Fruit fly (Drosophila melanogaster): Measurements from ENCODE around the gene CG12111.

Gene CG12111

DNA sequence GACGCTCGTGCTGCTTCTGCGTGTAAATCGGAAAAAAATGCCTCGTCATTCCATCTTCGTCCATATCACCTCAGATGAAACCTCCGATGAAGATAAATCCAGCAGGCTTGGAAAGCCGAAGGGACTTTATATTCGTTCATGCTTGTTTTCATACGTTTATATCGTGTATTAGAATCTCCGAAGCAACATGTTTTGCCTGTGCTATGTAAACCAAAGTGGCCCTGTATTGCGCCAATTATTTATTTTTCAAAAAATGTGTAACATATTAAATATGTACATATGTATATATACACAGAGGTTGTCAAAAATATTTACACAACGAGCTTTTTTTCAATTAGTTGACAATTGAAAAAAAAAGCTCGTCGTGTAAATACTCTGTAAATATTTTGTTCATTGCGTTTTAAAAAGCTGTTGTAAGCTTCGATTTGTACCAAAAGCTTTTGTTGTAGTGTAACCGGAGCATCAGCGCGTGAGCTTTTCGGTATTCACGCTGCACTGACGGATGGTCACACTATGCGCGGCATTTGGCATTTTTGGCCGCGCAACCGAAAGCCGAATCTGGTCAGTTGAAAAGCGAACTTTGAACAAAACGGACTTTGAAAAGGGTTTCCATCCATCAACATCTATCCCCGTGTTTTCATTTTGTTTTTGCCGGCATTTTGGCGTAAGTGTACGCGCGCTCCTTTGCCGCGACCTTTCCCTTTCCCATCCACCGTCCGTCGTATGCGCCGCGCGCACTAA, 3.2 kb upstream of the CG12111 start, which contains the start of gene CG12065 (continued):
- TF ChIP-seq CG12071 (GFP tag; optimal IDR thresholded peaks at IDR 0.05): peak; percentile 32
- peak; percentile 76 for TF ChIP-seq ATbp (GFP tag; optimal IDR thresholded peaks at IDR 0.05)
- peak; percentile 57 for TF ChIP-seq scrt (GFP tag; optimal IDR thresholded peaks at IDR 0.05)
- TF ChIP-seq CG17186 (GFP tag; optimal IDR thresholded peaks at IDR 0.05): no peak
- TF ChIP-seq Sox102F (GFP tag; optimal IDR thresholded peaks at IDR 0.05): peak; percentile 76
- TF ChIP-seq Camta (GFP tag; optimal IDR thresholded peaks at IDR 0.05): no peak
- TF ChIP-seq amos (GFP tag; IDR thresholded peaks at IDR 0.05; ENCODE audit: partially characterized antibody): peak; percentile 56; the same call in 1 of the 2 replicates
- no peak for TF ChIP-seq pum (GFP tag; optimal IDR thresholded peaks at IDR 0.05)
- TF ChIP-seq CG7745 (tag; optimal IDR thresholded peaks at IDR 0.05): peak; percentile 7
- no peak for TF ChIP-seq CG12236 (GFP tag; optimal IDR thresholded peaks at IDR 0.05)
- TF ChIP-seq BEAF-32 (GFP tag; optimal IDR thresholded peaks at IDR 0.05): peak; percentile 22
- peak; percentile 29; the same call in 1 of the 3 replicates for TF ChIP-seq so (GFP tag; IDR thresholded peaks at IDR 0.05)
- peak; percentile 39 for TF ChIP-seq CG2712 (tag; optimal IDR thresholded peaks at IDR 0.05)
- peak; percentile 57 for TF ChIP-seq CG2678 (tag; optimal IDR thresholded peaks at IDR 0.05)
- TF ChIP-seq CG9727 (GFP tag; optimal IDR thresholded peaks at IDR 0.05): no peak
- TF ChIP-seq trem (tag; optimal IDR thresholded peaks at IDR 0.05): peak; percentile 29
- peak; percentile 23 for TF ChIP-seq CG10979 (tag; optimal IDR thresholded peaks at IDR 0.05)
- peak; percentile 68 for TF ChIP-seq salm (tag; optimal IDR thresholded peaks at IDR 0.05)
- no peak for TF ChIP-seq phol (tag; optimal IDR thresholded peaks at IDR 0.05)
- peak; percentile 38 for TF ChIP-seq CG12769 (tag; optimal IDR thresholded peaks at IDR 0.05)
- TF ChIP-seq Eip74EF (GFP tag; optimal IDR thresholded peaks at IDR 0.05): peak in 1 of 2 experiments; percentile 34
- TF ChIP-seq Lpt (GFP tag; optimal IDR thresholded peaks at IDR 0.05): no peak
- no peak for TF ChIP-seq Hey (tag; optimal IDR thresholded peaks at IDR 0.05)
- peak; percentile 19 for TF ChIP-seq dmrt11E (tag; optimal IDR thresholded peaks at IDR 0.05)
- TF ChIP-seq Hr78 (GFP tag; optimal IDR thresholded peaks at IDR 0.05): no peak
- TF ChIP-seq ken (GFP tag; IDR thresholded peaks at IDR 0.05): no peak
- no peak for TF ChIP-seq tx (GFP tag; optimal IDR thresholded peaks at IDR 0.05)
- TF ChIP-seq Kr (GFP tag; optimal IDR thresholded peaks at IDR 0.05): no peak
- 0 out of 3 replicates have a peak, but pooled peaks have one; percentile 60 for TF ChIP-seq ci (GFP tag; IDR thresholded peaks at IDR 0.05)
- TF ChIP-seq D (optimal IDR thresholded peaks at IDR 0.05): no peak
- TF ChIP-seq D (GFP tag; optimal IDR thresholded peaks at IDR 0.05): peak; percentile 11
- no peak for TF ChIP-seq CG11723 (GFP tag; optimal IDR thresholded peaks at IDR 0.05)
- TF ChIP-seq CG4707 (GFP tag; optimal IDR thresholded peaks at IDR 0.05): peak; percentile 43
- peak; percentile 69 for TF ChIP-seq tap (tag; optimal IDR thresholded peaks at IDR 0.05)
- peak; percentile 26 for TF ChIP-seq CG1603 (tag; optimal IDR thresholded peaks at IDR 0.05)
- no peak for TF ChIP-seq ttk (GFP tag; IDR thresholded peaks at IDR 0.05)
- TF ChIP-seq Jarid2 (GFP tag; optimal IDR thresholded peaks at IDR 0.05): peak; percentile 74
- peak; percentile 17; the same call in 1 of the 2 replicates for TF ChIP-seq CG11696 (GFP tag; IDR thresholded peaks at IDR 0.05)
- no peak for TF ChIP-seq chn (GFP tag; optimal IDR thresholded peaks at IDR 0.05)
- peak; percentile 10 for TF ChIP-seq bcd (GFP tag; optimal IDR thresholded peaks at IDR 0.05)
- TF ChIP-seq Dp (GFP tag; optimal IDR thresholded peaks at IDR 0.05): peak; percentile 88
- TF ChIP-seq ems (GFP tag; optimal IDR thresholded peaks at IDR 0.05): no peak
- no peak for TF ChIP-seq CG12219 (GFP tag; optimal IDR thresholded peaks at IDR 0.05)
- peak; percentile 20 for TF ChIP-seq CG33213 (GFP tag; optimal IDR thresholded peaks at IDR 0.05)
- TF ChIP-seq CG17568 (GFP tag; optimal IDR thresholded peaks at IDR 0.05): peak; percentile 76
- TF ChIP-seq CG10147 (GFP tag; optimal IDR thresholded peaks at IDR 0.05): no peak
- TF ChIP-seq HHEX (GFP tag; optimal IDR thresholded peaks at IDR 0.05): peak; percentile 39
- 0 out of 3 replicates have a peak, but pooled peaks have one; percentile 41 for TF ChIP-seq C15 (GFP tag; IDR thresholded peaks at IDR 0.05)

Data from whole organism, embryonic.